Worm (Caenorhabditis elegans) whole organism, midembryonic: Measurements from ENCODE around the gene egl-2.

Experiments used
- T22C8.4 ChIP-seq: fragments of 200-800 bp; sonication (Bioruptor generic); IDR thresholded peaks from 2 replicates; pipeline ENCODE4 v1.3.6; 2022; ENCODE audit warnings: missing genetic modification characterization, missing compliant biosample characterization
- cog-1 ChIP-seq: sonication (generic microtip); optimal IDR thresholded peaks from 2 replicates; lab custom pipeline; 2016; ENCODE audit warnings: missing genetic modification characterization, missing compliant biosample characterization
- flt-1 ChIP-seq: fragments of 200-800 bp; sonication (Bioruptor generic); IDR thresholded peaks from 2 replicates; pipeline ENCODE4 v1.3.6; 2022; ENCODE audit warnings: missing genetic modification characterization, missing compliant biosample characterization
- klf-2 ChIP-seq: fragments of 200-800 bp; sonication (Bioruptor generic); conservative IDR thresholded peaks from 2 replicates; pipeline ENCODE4 v1.3.6; 2022; ENCODE audit warnings: missing genetic modification reagents, missing genetic modification characterization, missing compliant biosample characterization
- med-1 ChIP-seq: sonication (generic microtip); optimal IDR thresholded peaks from 2 replicates; lab custom pipeline; 2017; ENCODE audit warnings: missing genetic modification characterization, mild to moderate bottlenecking, missing compliant biosample characterization, antibody characterized with exemption, missing genetic modification reagents; ENCODE audit not compliant: insufficient read depth
- ref-1 ChIP-seq: fragments of 200-800 bp; sonication (Bioruptor generic); conservative IDR thresholded peaks from 2 replicates; pipeline ENCODE4 v1.3.6; 2022; ENCODE audit warnings: missing genetic modification reagents, missing genetic modification characterization, missing compliant biosample characterization
- tab-1 ChIP-seq: fragments of 200-800 bp; sonication (Bioruptor generic); IDR thresholded peaks from 2 replicates; pipeline ENCODE4 v1.3.6; 2022; ENCODE audit warnings: missing genetic modification characterization, missing compliant biosample characterization
- ztf-23 ChIP-seq: fragments of 200-800 bp; sonication (Bioruptor generic); IDR thresholded peaks from 2 replicates; pipeline ENCODE4 v1.3.6; 2022; ENCODE audit warnings: missing genetic modification reagents, missing genetic modification characterization, missing compliant biosample characterization
- ztf-29 ChIP-seq: fragments of 200-800 bp; sonication (Bioruptor generic); IDR thresholded peaks from 2 replicates; pipeline ENCODE4 v1.3.6; 2022; ENCODE audit warnings: missing genetic modification reagents, missing genetic modification characterization, missing compliant biosample characterization

The egl-2 gene

ce11 chrV:1243011-1243410 lies 56.1 kb downstream of the egl-2 start:
- TF ChIP-seq T22C8.4 (no peak), med-1 (GFP tag; lab: Kevin White, UChicago) (no peak), flt-1 (GFP tag; lab: Robert Waterston, UW) (no peak), ztf-23 (no peak), ref-1 (GFP tag; lab: Robert Waterston, UW) (no peak), tab-1 (GFP tag; lab: Robert Waterston, UW) (no peak), klf-2 (GFP tag; lab: Robert Waterston, UW) (no peak), cog-1 (tag; lab: Kevin White, UChicago) (no peak), ztf-29 (GFP tag; lab: Robert Waterston, UW) (no peak)

ce11 chrV:1242432-1242831 lies 56.7 kb downstream of the egl-2 start:
- TF ChIP-seq klf-2 (GFP tag; lab: Robert Waterston, UW) (0 out of 2 replicates have a peak, but pooled peaks have one; percentile 33), T22C8.4 (no peak)
